Worm (Caenorhabditis elegans): ENCODE measurements around the gene K06H6.2.

ce11 chrV:635630-636029, 50.1 kb downstream of the K06H6.2 start:
- TF ChIP-seq unc-62 (GFP tag; optimal IDR thresholded peaks at IDR 0.05) (no peak), ceh-82 (tag; optimal IDR thresholded peaks at IDR 0.05) (no peak), tlp-1 (tag; optimal IDR thresholded peaks at IDR 0.05) (no peak), lsy-2 (tag; optimal IDR thresholded peaks at IDR 0.05) (peak in 1 of 2 experiments; percentile 10), nhr-76 (tag; optimal IDR thresholded peaks at IDR 0.05) (no peak), nhr-71 (tag; optimal IDR thresholded peaks at IDR 0.05) (peak; percentile 27), pqm-1 (tag; optimal IDR thresholded peaks at IDR 0.05) (no peak), ceh-8 (GFP tag; optimal IDR thresholded peaks at IDR 0.05) (no peak), aly-2 (tag; optimal IDR thresholded peaks at IDR 0.05) (no peak), nhr-11 (tag; optimal IDR thresholded peaks at IDR 0.05) (no peak), tbx-2 (tag; optimal IDR thresholded peaks at IDR 0.05) (no peak)
